Worm (Caenorhabditis elegans): ENCODE results near the gene ZK945.4.

DNA sequence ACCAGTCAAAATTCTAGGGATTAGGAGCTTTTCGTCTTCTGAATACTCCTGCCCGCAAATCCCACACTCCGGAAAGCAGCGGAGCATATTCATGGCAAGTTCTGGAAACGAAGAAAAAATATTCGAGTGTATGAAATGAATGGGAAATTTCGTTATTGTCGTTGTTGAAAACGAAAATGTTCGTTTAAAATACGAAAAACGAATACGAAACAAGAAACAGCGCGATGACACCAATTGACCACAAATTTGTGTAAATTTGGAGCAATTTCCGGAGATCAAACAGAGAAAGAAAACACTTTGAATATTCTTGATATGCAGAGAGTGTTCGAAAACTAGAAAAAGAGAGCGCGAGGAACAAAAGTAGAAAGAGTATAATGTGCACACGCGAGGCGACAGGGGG, at the start of gene ZK945.4:
- TF ChIP-seq ceh-6 (GFP tag; optimal IDR thresholded peaks at IDR 0.05), result no peak
- no peak for TF ChIP-seq nhr-11 (tag; optimal IDR thresholded peaks at IDR 0.05)
- no peak for TF ChIP-seq che-1 (tag; optimal IDR thresholded peaks at IDR 0.05)
- no peak for TF ChIP-seq sox-4 (tag; optimal IDR thresholded peaks at IDR 0.05)
- no peak for TF ChIP-seq F13H6.1 (tag; optimal IDR thresholded peaks at IDR 0.05)
- no peak for TF ChIP-seq fax-1 (tag; optimal IDR thresholded peaks at IDR 0.05)
- no peak for TF ChIP-seq zip-5 (tag; optimal IDR thresholded peaks at IDR 0.05)
